Fruit fly (Drosophila melanogaster) whole organism, embryonic: ENCODE results near the gene msn.

Experiments used
- Adf1 ChIP-seq: fragments of 200-800 bp; sonication (Bioruptor generic); IDR thresholded peaks from 2 replicates; pipeline ENCODE4 v1.3.6; 2022; ENCODE audit warnings: missing biosample characterization, missing genetic modification characterization
- B-H1 ChIP-seq: fragments of 200-800 bp; sonication (Bioruptor generic); IDR thresholded peaks from 3 replicates; pipeline ENCODE4 v1.3.6; 2022; ENCODE audit warnings: missing biosample characterization, missing genetic modification characterization
- CG11085 ChIP-seq: fragments of 200-800 bp; sonication (Bioruptor generic); IDR thresholded peaks from 2 replicates; pipeline ENCODE4 v1.3.6; 2022; ENCODE audit warnings: missing biosample characterization, missing genetic modification characterization
- CG12104 ChIP-seq: fragments of 200-800 bp; sonication (Bioruptor generic); optimal IDR thresholded peaks from 3 replicates; lab custom pipeline; 2016; ENCODE audit warnings: missing biosample characterization, missing genetic modification characterization
- CG1233 ChIP-seq: fragments of 200-800 bp; sonication (Bioruptor generic); optimal IDR thresholded peaks from 4 replicates; lab custom pipeline; 2018; ENCODE audit warnings: missing biosample characterization, mild to moderate bottlenecking, missing genetic modification characterization
- CG12659 ChIP-seq: fragments of 200-800 bp; sonication (Bioruptor generic); optimal IDR thresholded peaks from 3 replicates; lab custom pipeline; 2017; ENCODE audit warnings: mild to moderate bottlenecking, missing biosample characterization, missing genetic modification reagents, missing genetic modification characterization
- CG13894 ChIP-seq: fragments of 200-800 bp; sonication (Bioruptor generic); optimal IDR thresholded peaks from 3 replicates; lab custom pipeline; 2018; ENCODE audit warnings: missing biosample characterization, mild to moderate bottlenecking, missing genetic modification characterization, moderate library complexity
- CG17186 ChIP-seq: fragments of 200-800 bp; sonication (Bioruptor generic); optimal IDR thresholded peaks from 3 replicates; lab custom pipeline; 2017; ENCODE audit warnings: missing biosample characterization, missing genetic modification reagents, missing genetic modification characterization
- CG30403 ChIP-seq: fragments of 200-800 bp; sonication (Bioruptor generic); optimal IDR thresholded peaks from 3 replicates; lab custom pipeline; 2016; ENCODE audit warnings: missing biosample characterization, missing genetic modification characterization
- CG31441 ChIP-seq: fragments of 200-800 bp; sonication (Bioruptor generic); IDR thresholded peaks from 2 replicates; pipeline ENCODE4 v1.3.6; 2022; ENCODE audit warnings: missing biosample characterization, missing genetic modification characterization
- CG34224 ChIP-seq: fragments of 200-800 bp; sonication (Bioruptor generic); IDR thresholded peaks from 3 replicates; pipeline ENCODE4 v1.3.6; 2022; ENCODE audit warnings: missing biosample characterization, missing genetic modification characterization; ENCODE audit not compliant: partially characterized antibody
- CG4328 ChIP-seq: fragments of 200-800 bp; sonication (Bioruptor generic); optimal IDR thresholded peaks from 3 replicates; lab custom pipeline; 2017; ENCODE audit warnings: missing biosample characterization, missing genetic modification reagents, missing genetic modification characterization
- CG5953 ChIP-seq: fragments of 200-800 bp; sonication (Bioruptor generic); IDR thresholded peaks from 2 replicates; pipeline ENCODE4 v1.3.6; 2022; ENCODE audit warnings: missing biosample characterization, missing genetic modification characterization
- CG6765 ChIP-seq: fragments of 200-800 bp; sonication (Bioruptor generic); optimal IDR thresholded peaks from 3 replicates; lab custom pipeline; 2017; ENCODE audit warnings: missing biosample characterization, mild to moderate bottlenecking, missing genetic modification characterization
- CG7745 ChIP-seq: fragments of 200-800 bp; sonication (Bioruptor generic); optimal IDR thresholded peaks from 2 replicates; lab custom pipeline; 2018; ENCODE audit warnings: missing biosample characterization, mild to moderate bottlenecking, missing genetic modification characterization, moderate library complexity
- CG8388 ChIP-seq: fragments of 200-800 bp; sonication (Bioruptor generic); optimal IDR thresholded peaks from 2 replicates; lab custom pipeline; 2019; ENCODE audit warnings: missing biosample characterization, mild to moderate bottlenecking, missing genetic modification characterization, moderate library complexity
- CG8765 ChIP-seq: fragments of 200-800 bp; sonication (Bioruptor generic); IDR thresholded peaks from 2 replicates; pipeline ENCODE4 v1.3.6; 2022; ENCODE audit warnings: missing biosample characterization, missing genetic modification characterization
- D19A ChIP-seq: fragments of 200-800 bp; optimal IDR thresholded peaks from 3 replicates; lab custom pipeline; 2019; ENCODE audit warnings: missing biosample characterization, mild to moderate bottlenecking, missing genetic modification characterization, moderate library complexity
- E2f2 ChIP-seq: fragments of 200-800 bp; sonication (Bioruptor generic); IDR thresholded peaks from 2 replicates; pipeline ENCODE4 v1.3.6; 2022; ENCODE audit warnings: missing biosample characterization, missing genetic modification characterization
- Ets97D ChIP-seq: fragments of 200-800 bp; sonication (Bioruptor generic); optimal IDR thresholded peaks from 3 replicates; lab custom pipeline; 2016; ENCODE audit warnings: missing biosample characterization, missing genetic modification characterization
- HmgD ChIP-seq: fragments of 200-800 bp; sonication (Bioruptor generic); optimal IDR thresholded peaks from 3 replicates; lab custom pipeline; 2016; ENCODE audit warnings: missing biosample characterization, missing genetic modification characterization
- Hmx ChIP-seq: fragments of 200-800 bp; sonication (Bioruptor generic); optimal IDR thresholded peaks from 2 replicates; lab custom pipeline; 2016; ENCODE audit warnings: missing biosample characterization, missing genetic modification characterization
- Optix ChIP-seq: fragments of 200-800 bp; sonication (Bioruptor generic); IDR thresholded peaks from 3 replicates; pipeline ENCODE4 v1.3.6; 2022; ENCODE audit warnings: missing biosample characterization, missing genetic modification characterization
- Poxn ChIP-seq: fragments of 200-800 bp; sonication (Bioruptor generic); IDR thresholded peaks from 2 replicates; pipeline ENCODE4 v1.3.6; 2022; ENCODE audit warnings: missing biosample characterization, missing genetic modification characterization
- Tbp ChIP-seq: fragments of >200 bp; optimal IDR thresholded peaks from 2 replicates; lab custom pipeline; 2018; ENCODE audit warnings: missing biosample characterization, missing genetic modification characterization
- Trl ChIP-seq, 3 experiments: fragments of >200 bp in 2 of 3; fragments of 200-800 bp in 1 of 3; sonication (Bioruptor generic) in 1 of 3; optimal IDR thresholded peaks; 2 replicates in 1 of 3; 3 replicates in 2 of 3; lab custom pipeline; 2016 to 2017; ENCODE audit warnings: missing biosample characterization in 1 of 3, missing genetic modification characterization in 1 of 3
- Vsx1 ChIP-seq: fragments of 200-800 bp; sonication (Bioruptor generic); optimal IDR thresholded peaks from 2 replicates; lab custom pipeline; 2017; ENCODE audit warnings: missing biosample characterization, mild to moderate bottlenecking, missing genetic modification characterization, missing genetic modification reagents
- ab ChIP-seq: fragments of 200-800 bp; sonication (Bioruptor generic); optimal IDR thresholded peaks from 2 replicates; lab custom pipeline; 2016; ENCODE audit warnings: missing biosample characterization, missing genetic modification characterization
- bbx ChIP-seq: fragments of 200-800 bp; sonication (Bioruptor generic); IDR thresholded peaks from 2 replicates; pipeline ENCODE4 v1.3.6; 2022; ENCODE audit warnings: missing biosample characterization, missing genetic modification characterization; ENCODE audit not compliant: partially characterized antibody
- cad ChIP-seq: fragments of >200 bp; optimal IDR thresholded peaks from 2 replicates; lab custom pipeline; 2017; ENCODE audit warnings: missing biosample characterization, missing genetic modification characterization
- emc ChIP-seq: fragments of 200-800 bp; sonication (Bioruptor generic); optimal IDR thresholded peaks from 2 replicates; lab custom pipeline; 2016; ENCODE audit warnings: missing biosample characterization, missing genetic modification characterization
- gcm2 ChIP-seq: fragments of 200-800 bp; sonication (Bioruptor generic); optimal IDR thresholded peaks from 2 replicates; lab custom pipeline; 2016; ENCODE audit warnings: missing biosample characterization, missing genetic modification characterization
- hkb ChIP-seq, 2 experiments: fragments of 200-800 bp in 1 of 2; fragments of >200 bp in 1 of 2; sonication (Bioruptor generic) in 1 of 2; IDR thresholded peaks in 1 of 2; optimal IDR thresholded peaks in 1 of 2; 2 replicates each; pipeline versions ENCODE4 v1.3.6 to Lab custom; 2017 to 2022; ENCODE audit warnings: missing biosample characterization in 1 of 2, missing genetic modification characterization in 1 of 2
- lmd ChIP-seq: fragments of 200-800 bp; sonication (Bioruptor generic); IDR thresholded peaks from 2 replicates; pipeline ENCODE4 v1.3.6; 2022; ENCODE audit warnings: missing biosample characterization, missing genetic modification characterization
- lola ChIP-seq, 3 experiments: fragments of >200 bp in 2 of 3; fragments of 200-800 bp in 1 of 3; sonication (Bioruptor generic) in 1 of 3; optimal IDR thresholded peaks; 2 replicates each; lab custom pipeline; 2017 to 2019; ENCODE audit warnings: missing biosample characterization in 3 of 3, missing genetic modification characterization in 3 of 3, mild to moderate bottlenecking in 1 of 3, moderate library complexity in 1 of 3
- mirr ChIP-seq: fragments of 200-800 bp; sonication (Bioruptor generic); optimal IDR thresholded peaks from 3 replicates; lab custom pipeline; 2018; ENCODE audit warnings: missing biosample characterization, mild to moderate bottlenecking, missing genetic modification characterization
- nmo ChIP-seq: fragments of 200-800 bp; sonication (Bioruptor generic); optimal IDR thresholded peaks from 2 replicates; lab custom pipeline; 2018; ENCODE audit warnings: missing biosample characterization, mild to moderate bottlenecking, missing genetic modification characterization, moderate library complexity
- odd ChIP-seq: fragments of 200-800 bp; sonication (Bioruptor generic); optimal IDR thresholded peaks from 2 replicates; lab custom pipeline; 2017; ENCODE audit warnings: missing biosample characterization, mild to moderate bottlenecking, missing genetic modification characterization
- ro ChIP-seq: fragments of 200-800 bp; sonication (Bioruptor generic); IDR thresholded peaks from 2 replicates; pipeline ENCODE4 v1.3.6; 2022; ENCODE audit warnings: missing biosample characterization, missing genetic modification characterization
- seq ChIP-seq: fragments of 200-800 bp; sonication (Bioruptor generic); IDR thresholded peaks from 2 replicates; pipeline ENCODE4 v1.3.6; 2022; ENCODE audit warnings: missing biosample characterization, missing genetic modification characterization
- shn ChIP-seq: fragments of 200-800 bp; sonication (Bioruptor generic); optimal IDR thresholded peaks from 3 replicates; lab custom pipeline; 2016; ENCODE audit warnings: missing biosample characterization, missing genetic modification characterization
- slbo ChIP-seq: fragments of 200-800 bp; sonication (Bioruptor generic); IDR thresholded peaks from 2 replicates; pipeline ENCODE4 v1.3.6; 2022; ENCODE audit warnings: missing biosample characterization, missing genetic modification characterization
- slp2 ChIP-seq: fragments of 200-800 bp; sonication (Bioruptor generic); optimal IDR thresholded peaks from 2 replicates; lab custom pipeline; 2016; ENCODE audit warnings: missing biosample characterization, missing genetic modification characterization
- stwl ChIP-seq: fragments of 200-800 bp; sonication (Bioruptor generic); optimal IDR thresholded peaks from 3 replicates; lab custom pipeline; 2018; ENCODE audit warnings: missing biosample characterization, mild to moderate bottlenecking, missing genetic modification characterization, moderate library complexity
- tin ChIP-seq: fragments of 200-800 bp; sonication (Bioruptor generic); optimal IDR thresholded peaks from 3 replicates; lab custom pipeline; 2016; ENCODE audit warnings: missing biosample characterization, missing genetic modification characterization
- unpg ChIP-seq: fragments of 200-800 bp; sonication (Bioruptor generic); optimal IDR thresholded peaks from 3 replicates; lab custom pipeline; 2018; ENCODE audit warnings: missing biosample characterization, mild to moderate bottlenecking, missing genetic modification characterization, moderate library complexity
- wdn ChIP-seq: fragments of 200-800 bp; sonication (Bioruptor generic); IDR thresholded peaks from 2 replicates; pipeline ENCODE4 v1.3.6; 2022; ENCODE audit warnings: missing biosample characterization, missing genetic modification characterization
- wek ChIP-seq: fragments of 200-800 bp; sonication (Bioruptor generic); optimal IDR thresholded peaks from 3 replicates; lab custom pipeline; 2018; ENCODE audit warnings: missing biosample characterization, mild to moderate bottlenecking, missing genetic modification characterization, moderate library complexity

The msn gene

dm6 chr3L:2595481-2595880 lies 9.1 kb upstream of the msn start, which contains the start of gene CG16984:
Gene CG16984 (plus strand): TSS chr3L:2595781.
- TF ChIP-seq CG12659 (GFP tag; lab: Kevin White, UChicago), result no peak
- TF ChIP-seq, all 482 proteins: peak for 0

- TF ChIP-seq gcm2 (GFP tag; lab: Kevin White, UChicago) (peak; percentile 10), tin (GFP tag; lab: Kevin White, UChicago) (no peak), CG34224 (GFP tag; lab: Robert Waterston, UW) (no peak; the same call in 2 of the 3 replicates), CG11085 (GFP tag; lab: Robert Waterston, UW) (no peak), unpg (GFP tag; lab: Kevin White, UChicago) (peak; percentile 34), Poxn (GFP tag; lab: Robert Waterston, UW) (no peak), Tbp (GFP tag; lab: Kevin White, UChicago) (no peak), CG6765 (GFP tag; lab: Kevin White, UChicago) (peak; percentile 23), emc (GFP tag; lab: Kevin White, UChicago) (no peak), wdn (GFP tag; lab: Robert Waterston, UW) (no peak), Ets97D (GFP tag; lab: Kevin White, UChicago) (no peak), CG8765 (GFP tag; lab: Robert Waterston, UW) (no peak), Adf1 (GFP tag; lab: Robert Waterston, UW) (no peak), wek (GFP tag; lab: Kevin White, UChicago) (no peak), shn (GFP tag; lab: Kevin White, UChicago) (no peak), CG5953 (GFP tag; lab: Robert Waterston, UW) (no peak), odd (GFP tag; lab: Kevin White, UChicago) (peak; percentile 20), ro (no peak), Hmx (GFP tag; lab: Kevin White, UChicago) (no peak), lmd (GFP tag; lab: Robert Waterston, UW) (no peak; the same call in 1 of the 2 replicates), CG8388 (GFP tag; lab: Kevin White, UChicago) (no peak), slbo (GFP tag; lab: Robert Waterston, UW) (no peak), CG17186 (no peak), E2f2 (no peak), B-H1 (GFP tag; lab: Robert Waterston, UW) (0 out of 3 replicates have a peak, but pooled peaks have one; percentile 17), mirr (GFP tag; lab: Kevin White, UChicago) (no peak), cad (GFP tag; lab: Kevin White, UChicago) (no peak), CG1233 (GFP tag; lab: Kevin White, UChicago) (no peak), ab (GFP tag; lab: Kevin White, UChicago) (no peak), hkb (optimal IDR thresholded peaks at IDR 0.05; lab: Kevin White, UChicago) (no peak), hkb (GFP tag; IDR thresholded peaks at IDR 0.05; lab: Robert Waterston, UW) (0 out of 2 replicates have a peak, but pooled peaks have one; percentile 6), CG31441 (peak; percentile 68), CG13894 (tag; lab: Kevin White, UChicago) (no peak), D19A (tag; lab: Kevin White, UChicago) (no peak), CG30403 (GFP tag; lab: Kevin White, UChicago) (peak; percentile 6), CG4328 (GFP tag; lab: Kevin White, UChicago) (no peak), slp2 (GFP tag; lab: Kevin White, UChicago) (no peak), Trl (optimal IDR thresholded peaks at IDR 0.05; lab: Kevin White, UChicago) (no peak), Trl (GFP tag; optimal IDR thresholded peaks at IDR 0.05; lab: Kevin White, UChicago) (no peak), HmgD (no peak), CG7745 (tag; lab: Kevin White, UChicago) (no peak), nmo (GFP tag; lab: Kevin White, UChicago) (no peak), Optix (GFP tag; lab: Robert Waterston, UW) (no peak), CG12104 (GFP tag; lab: Kevin White, UChicago) (no peak), Vsx1 (GFP tag; lab: Kevin White, UChicago) (no peak), seq (GFP tag; lab: Robert Waterston, UW) (peak; percentile 7; the same call in 1 of the 2 replicates), bbx (GFP tag; lab: Robert Waterston, UW) (no peak), stwl (no peak), lola (GFP tag; optimal IDR thresholded peaks at IDR 0.05; lab: Kevin White, UChicago) (no peak)
These were observed 4.5 kb upstream of the msn start for dm6 chr3L:2590764-2591309.
